Fruit fly (Drosophila melanogaster) whole organism, wandering third instar larva: Measurements from ENCODE around the gene bdwf.

Source experiments
- HLH106 ChIP-seq: fragments of 200-800 bp; optimal IDR thresholded peaks from 3 replicates; lab custom pipeline; 2019; ENCODE audit warnings: missing biosample characterization, mild to moderate bottlenecking, missing genetic modification characterization, moderate library complexity
- Hr78 ChIP-seq: fragments of >200 bp; optimal IDR thresholded peaks from 2 replicates; lab custom pipeline; 2017; ENCODE audit warnings: missing biosample characterization, missing genetic modification characterization
- Mio ChIP-seq: sonication (Bioruptor generic); optimal IDR thresholded peaks from 2 replicates; lab custom pipeline; 2016; ENCODE audit warnings: missing biosample characterization, missing genetic modification characterization
- Rel ChIP-seq, 2 experiments: fragments of 200-800 bp; sonication (Bioruptor generic) in 1 of 2; optimal IDR thresholded peaks; 2 replicates in 1 of 2; 3 replicates in 1 of 2; lab custom pipeline; 2016 to 2019; ENCODE audit warnings: mild to moderate bottlenecking in 2 of 2, missing biosample characterization in 2 of 2, missing genetic modification characterization in 2 of 2, moderate library complexity in 1 of 2
- Sp1 ChIP-seq: fragments of 200-800 bp; sonication (Bioruptor generic); optimal IDR thresholded peaks from 3 replicates; lab custom pipeline; 2019; ENCODE audit warnings: missing biosample characterization, mild to moderate bottlenecking, missing genetic modification characterization, moderate library complexity
- br ChIP-seq: fragments of 200-800 bp; sonication (Bioruptor generic); optimal IDR thresholded peaks from 2 replicates; lab custom pipeline; 2016; ENCODE audit warnings: missing biosample characterization, missing genetic modification characterization
- brk ChIP-seq: fragments of 200-800 bp; sonication (Bioruptor generic); optimal IDR thresholded peaks from 2 replicates; lab custom pipeline; 2016; ENCODE audit warnings: missing biosample characterization, mild to moderate bottlenecking, missing genetic modification characterization
- dmrt93B ChIP-seq: fragments of 200-800 bp; sonication (Bioruptor generic); optimal IDR thresholded peaks from 2 replicates; lab custom pipeline; 2018; ENCODE audit warnings: missing biosample characterization, mild to moderate bottlenecking, missing genetic modification characterization
- fru ChIP-seq: fragments of 200-800 bp; sonication (Bioruptor generic); optimal IDR thresholded peaks from 3 replicates; lab custom pipeline; 2016; ENCODE audit warnings: missing biosample characterization, mild to moderate bottlenecking, missing genetic modification characterization
- h ChIP-seq: fragments of 200-800 bp; sonication (Bioruptor generic); optimal IDR thresholded peaks from 3 replicates; lab custom pipeline; 2016; ENCODE audit warnings: missing biosample characterization, mild to moderate bottlenecking, missing genetic modification characterization
- pan ChIP-seq: fragments of >200 bp; optimal IDR thresholded peaks from 2 replicates; lab custom pipeline; 2017
- psq ChIP-seq: fragments of 200-800 bp; sonication (Bioruptor generic); optimal IDR thresholded peaks from 3 replicates; lab custom pipeline; 2017; ENCODE audit warnings: missing biosample characterization, mild to moderate bottlenecking, missing genetic modification characterization, moderate library complexity
- usp ChIP-seq: fragments of >200 bp; optimal IDR thresholded peaks from 2 replicates; lab custom pipeline; 2017; ENCODE audit warnings: missing biosample characterization, missing genetic modification characterization

DNA sequence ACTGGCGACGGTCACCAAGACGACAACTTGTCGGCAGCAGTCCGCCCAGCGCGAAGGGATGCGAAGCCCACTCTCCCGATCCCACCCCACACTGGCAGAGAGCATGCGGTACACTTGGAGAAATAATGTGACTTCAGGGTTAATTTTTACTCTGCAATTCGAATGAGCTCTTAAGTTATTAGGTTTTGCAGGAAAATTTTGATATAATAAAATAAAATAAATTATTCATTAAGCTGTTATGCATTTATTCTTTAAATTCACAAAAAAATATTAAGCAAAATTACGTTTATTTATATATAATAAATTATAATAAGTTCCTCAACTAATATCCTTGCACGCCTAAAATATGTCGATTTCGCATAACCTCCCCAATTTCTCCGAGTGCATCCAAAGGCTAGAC, 5.9 kb upstream of the bdwf start:
- TF ChIP-seq br (GFP tag; lab: Kevin White, UChicago) (no peak), Rel (GFP tag; optimal IDR thresholded peaks at IDR 0.05; lab: Kevin White, UChicago) (no peak), Rel (tag; optimal IDR thresholded peaks at IDR 0.05; lab: Kevin White, UChicago) (no peak), brk (GFP tag; lab: Kevin White, UChicago) (no peak), Hr78 (GFP tag; lab: Kevin White, UChicago) (no peak), usp (GFP tag; lab: Kevin White, UChicago) (no peak), h (GFP tag; lab: Kevin White, UChicago) (no peak), pan (no peak), psq (no peak), HLH106 (tag; lab: Kevin White, UChicago) (no peak), Sp1 (GFP tag; lab: Kevin White, UChicago) (no peak), fru (GFP tag; lab: Kevin White, UChicago) (no peak), dmrt93B (GFP tag; lab: Kevin White, UChicago) (no peak), Mio (GFP tag; lab: Kevin White, UChicago) (no peak)
